Worm (Caenorhabditis elegans) whole organism, young adult: ENCODE data around the gene K07F5.7.

Experiments
- B0035.1 ChIP-seq: sonication (generic microtip); optimal IDR thresholded peaks from 2 replicates; lab custom pipeline; 2016; ENCODE audit warnings: missing genetic modification characterization, mild to moderate bottlenecking, missing compliant biosample characterization, missing genotype, missing genetic modification reagents
- C06A6.2 ChIP-seq: fragments of 200-800 bp; sonication (Bioruptor generic); conservative IDR thresholded peaks from 2 replicates; pipeline ENCODE4 v1.3.6; 2022; ENCODE audit warnings: missing genetic modification characterization, missing compliant biosample characterization
- F23B12.7 ChIP-seq: sonication (generic microtip); optimal IDR thresholded peaks from 2 replicates; lab custom pipeline; 2017; ENCODE audit warnings: missing genetic modification characterization, mild to moderate bottlenecking, missing compliant biosample characterization, antibody characterized with exemption, moderate library complexity; ENCODE audit not compliant: insufficient read depth
- F39B2.1 ChIP-seq: fragments of 200-800 bp; sonication (Bioruptor generic); IDR thresholded peaks from 2 replicates; pipeline ENCODE4 v1.3.6; 2022; ENCODE audit warnings: missing genetic modification reagents, missing genetic modification characterization, missing compliant biosample characterization
- K12H6.12 ChIP-seq: fragments of 200-800 bp; sonication (Bioruptor generic); optimal IDR thresholded peaks from 2 replicates; lab custom pipeline; 2018; ENCODE audit warnings: mild to moderate bottlenecking, missing genetic modification characterization, missing compliant biosample characterization
- Y53F4B.3 ChIP-seq: fragments of 200-800 bp; sonication (Bioruptor generic); IDR thresholded peaks from 2 replicates; pipeline ENCODE4 v1.3.6; 2022; ENCODE audit warnings: missing genetic modification reagents, missing genetic modification characterization, missing compliant biosample characterization
- ZK185.1 ChIP-seq: sonication (generic microtip); optimal IDR thresholded peaks from 2 replicates; lab custom pipeline; 2016; ENCODE audit warnings: mild to moderate bottlenecking, missing genetic modification characterization, missing compliant biosample characterization; ENCODE audit not compliant: poor library complexity, severe bottlenecking
- akir-1 ChIP-seq: fragments of 200-800 bp; sonication (Bioruptor generic); optimal IDR thresholded peaks from 2 replicates; lab custom pipeline; 2018; ENCODE audit warnings: mild to moderate bottlenecking, missing genetic modification characterization, moderate library complexity, missing compliant biosample characterization
- atf-7 ChIP-seq: sonication (generic microtip); optimal IDR thresholded peaks from 2 replicates; lab custom pipeline; 2017; ENCODE audit warnings: mild to moderate bottlenecking, missing genetic modification characterization, missing compliant biosample characterization
- attf-5 ChIP-seq: fragments of 200-800 bp; sonication (Bioruptor generic); optimal IDR thresholded peaks from 2 replicates; lab custom pipeline; 2018; ENCODE audit warnings: mild to moderate bottlenecking, missing genetic modification characterization, missing compliant biosample characterization
- bed-2 ChIP-seq: fragments of 200-800 bp; sonication (Bioruptor generic); IDR thresholded peaks from 2 replicates; pipeline ENCODE4 v1.3.6; 2022; ENCODE audit warnings: missing genetic modification reagents, missing genetic modification characterization, missing compliant biosample characterization
- cebp-1 ChIP-seq, 2 experiments: fragments of 200-800 bp in 1 of 2; sonication (Bioruptor generic) in 1 of 2; sonication (generic microtip) in 1 of 2; IDR thresholded peaks in 1 of 2; optimal IDR thresholded peaks in 1 of 2; 2 replicates each; pipeline versions ENCODE4 v1.3.6 to Lab custom; 2017 to 2022; ENCODE audit warnings: missing compliant biosample characterization in 2 of 2, missing genetic modification characterization in 2 of 2, mild to moderate bottlenecking in 1 of 2, missing genetic modification reagents in 1 of 2, moderate library complexity in 1 of 2
- ceh-58 ChIP-seq: fragments of 200-800 bp; sonication (Bioruptor generic); IDR thresholded peaks from 2 replicates; pipeline ENCODE4 v1.3.6; 2022; ENCODE audit warnings: missing genetic modification characterization, missing compliant biosample characterization
- ceh-79 ChIP-seq: sonication (generic microtip); optimal IDR thresholded peaks from 2 replicates; lab custom pipeline; 2017; ENCODE audit warnings: mild to moderate bottlenecking, missing genetic modification characterization, missing compliant biosample characterization
- ceh-91 ChIP-seq: fragments of 200-800 bp; sonication (Bioruptor generic); IDR thresholded peaks from 2 replicates; pipeline ENCODE4 v1.3.6; 2022; ENCODE audit warnings: missing genetic modification reagents, missing genetic modification characterization, missing compliant biosample characterization
- chd-7 ChIP-seq: sonication (generic microtip); optimal IDR thresholded peaks from 2 replicates; lab custom pipeline; 2016; ENCODE audit warnings: mild to moderate bottlenecking, missing genetic modification characterization, moderate library complexity, missing compliant biosample characterization
- dox-1 ChIP-seq: fragments of 200-800 bp; sonication (Bioruptor generic); IDR thresholded peaks from 2 replicates; pipeline ENCODE4 v1.3.6; 2022; ENCODE audit warnings: missing genetic modification reagents, missing genetic modification characterization, missing compliant biosample characterization
- ekl-4 ChIP-seq: fragments of 200-800 bp; sonication (Bioruptor generic); IDR thresholded peaks from 2 replicates; pipeline ENCODE4 v1.3.6; 2022; ENCODE audit warnings: missing genetic modification reagents, missing genetic modification characterization, missing compliant biosample characterization
- ets-4 ChIP-seq: fragments of 200-800 bp; sonication (Bioruptor generic); optimal IDR thresholded peaks from 2 replicates; lab custom pipeline; 2018; ENCODE audit warnings: mild to moderate bottlenecking, missing genetic modification characterization, missing compliant biosample characterization
- him-1 ChIP-seq: sonication (generic microtip); optimal IDR thresholded peaks from 2 replicates; lab custom pipeline; 2016; ENCODE audit warnings: missing genotype, missing genetic modification reagents, missing genetic modification characterization, missing compliant biosample characterization
- hmg-1.2 ChIP-seq: fragments of 200-800 bp; sonication (Bioruptor generic); IDR thresholded peaks from 2 replicates; pipeline ENCODE4 v1.3.6; 2022; ENCODE audit warnings: missing genetic modification reagents, missing genetic modification characterization, missing compliant biosample characterization
- let-607 ChIP-seq, 2 experiments: fragments of 200-800 bp in 1 of 2; sonication (Bioruptor generic) in 1 of 2; sonication (generic microtip) in 1 of 2; optimal IDR thresholded peaks; 2 replicates each; lab custom pipeline; 2016 to 2018; ENCODE audit warnings: mild to moderate bottlenecking in 2 of 2, missing compliant biosample characterization in 2 of 2, missing genetic modification characterization in 2 of 2, moderate library complexity in 2 of 2, missing genotype in 1 of 2
- lin-40 ChIP-seq: sonication (generic microtip); optimal IDR thresholded peaks from 2 replicates; lab custom pipeline; 2016; ENCODE audit warnings: missing genetic modification characterization, mild to moderate bottlenecking, missing compliant biosample characterization, missing genotype, missing genetic modification reagents
- lsl-1 ChIP-seq: fragments of 200-800 bp; sonication (Bioruptor generic); optimal IDR thresholded peaks from 2 replicates; lab custom pipeline; 2018; ENCODE audit warnings: mild to moderate bottlenecking, missing genetic modification characterization, moderate library complexity, missing compliant biosample characterization
- lsy-27 ChIP-seq: sonication (generic microtip); optimal IDR thresholded peaks from 2 replicates; lab custom pipeline; 2017; ENCODE audit warnings: missing genetic modification characterization, mild to moderate bottlenecking, missing compliant biosample characterization, antibody characterized with exemption, missing genotype, borderline replicate concordance; ENCODE audit not compliant: insufficient read depth
- madf-10 ChIP-seq: sonication (generic microtip); optimal IDR thresholded peaks from 2 replicates; lab custom pipeline; 2016; ENCODE audit warnings: mild to moderate bottlenecking, missing genetic modification characterization, missing compliant biosample characterization
- madf-6 ChIP-seq: fragments of 200-800 bp; sonication (Bioruptor generic); IDR thresholded peaks from 2 replicates; pipeline ENCODE4 v1.3.6; 2022; ENCODE audit warnings: missing genetic modification reagents, missing genetic modification characterization, missing compliant biosample characterization
- mcd-1 ChIP-seq: fragments of 200-800 bp; sonication (Bioruptor generic); IDR thresholded peaks from 2 replicates; pipeline ENCODE4 v1.3.6; 2022; ENCODE audit warnings: missing genetic modification reagents, missing genetic modification characterization, missing compliant biosample characterization
- nfya-1 ChIP-seq: sonication (generic microtip); optimal IDR thresholded peaks from 2 replicates; lab custom pipeline; 2017; ENCODE audit warnings: antibody characterized with exemption, missing compliant biosample characterization, missing genetic modification characterization, borderline replicate concordance; ENCODE audit not compliant: insufficient read depth
- nfyb-1 ChIP-seq: fragments of 200-800 bp; sonication (Bioruptor generic); IDR thresholded peaks from 2 replicates; pipeline ENCODE4 v1.3.6; 2022; ENCODE audit warnings: missing genetic modification reagents, missing genetic modification characterization, missing compliant biosample characterization
- nhr-27 ChIP-seq: fragments of 200-800 bp; sonication (Bioruptor generic); optimal IDR thresholded peaks from 2 replicates; lab custom pipeline; 2018; ENCODE audit warnings: mild to moderate bottlenecking, missing genetic modification characterization, moderate library complexity, missing compliant biosample characterization
- nhr-80 ChIP-seq: sonication (generic microtip); optimal IDR thresholded peaks from 2 replicates; lab custom pipeline; 2016; ENCODE audit warnings: missing genetic modification characterization, missing compliant biosample characterization
- rec-8 ChIP-seq, 2 experiments: sonication (generic microtip); optimal IDR thresholded peaks; 2 replicates each; lab custom pipeline; 2016; ENCODE audit warnings: mild to moderate bottlenecking in 2 of 2, missing genetic modification characterization in 2 of 2, missing genetic modification reagents in 2 of 2, missing genotype in 2 of 2, missing biosample characterization in 1 of 2, missing compliant biosample characterization in 1 of 2, moderate library complexity in 1 of 2
- snpc-1.1 ChIP-seq: sonication (generic microtip); optimal IDR thresholded peaks from 2 replicates; lab custom pipeline; 2017; ENCODE audit warnings: missing genetic modification characterization, mild to moderate bottlenecking, missing compliant biosample characterization, antibody characterized with exemption, moderate library complexity, missing genotype, missing genetic modification reagents; ENCODE audit not compliant: insufficient read depth
- snpc-3.4 ChIP-seq: sonication (generic microtip); optimal IDR thresholded peaks from 2 replicates; lab custom pipeline; 2017; ENCODE audit warnings: missing genetic modification characterization, mild to moderate bottlenecking, missing compliant biosample characterization, antibody characterized with exemption, moderate library complexity, missing genotype, missing genetic modification reagents
- tlf-1 ChIP-seq: fragments of 200-800 bp; sonication (Bioruptor generic); optimal IDR thresholded peaks from 2 replicates; lab custom pipeline; 2018; ENCODE audit warnings: mild to moderate bottlenecking, missing genetic modification characterization, missing compliant biosample characterization
- unc-62 ChIP-seq: fragments of 150-350 bp; optimal IDR thresholded peaks from 2 replicates; lab custom pipeline; 2014; ENCODE audit warnings: missing biosample characterization, missing genetic modification reagents, missing genetic modification characterization
- ztf-22 ChIP-seq: fragments of 200-800 bp; sonication (Bioruptor generic); optimal IDR thresholded peaks from 2 replicates; lab custom pipeline; 2018; ENCODE audit warnings: mild to moderate bottlenecking, missing genetic modification characterization, moderate library complexity, missing compliant biosample characterization

The K07F5.7 gene

DNA sequence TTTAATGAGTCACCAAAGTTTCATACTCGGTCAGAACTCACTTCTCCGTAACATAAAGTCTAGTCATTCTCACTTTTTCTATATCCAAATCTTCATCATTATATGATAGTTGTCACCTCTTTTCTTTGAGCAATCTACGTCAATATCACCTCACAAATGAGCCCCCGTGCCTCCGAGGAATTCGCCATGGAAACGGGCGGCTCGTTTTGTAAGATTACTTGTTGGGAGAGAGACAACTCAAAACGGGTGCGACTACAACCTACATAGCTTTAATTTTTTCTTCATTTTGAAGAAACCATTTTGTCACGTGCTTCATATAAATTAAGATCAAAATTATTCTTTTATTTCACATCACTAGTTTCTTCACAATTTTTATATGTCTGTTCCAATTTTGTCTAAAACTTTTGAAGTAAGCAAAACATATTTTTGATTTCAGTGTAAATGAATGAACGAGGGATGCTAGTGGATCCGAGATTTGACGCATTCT lies 31.0 kb upstream of the K07F5.7 start, which contains the start of gene nhr-4:
nhr-4 (plus strand) TSS at position 437 of the 487 bp plus-strand sequence.
- TF ChIP-seq chd-7 (tag; lab: Kevin White, UChicago), result no peak
- no peak for TF ChIP-seq bed-2
- TF ChIP-seq ceh-79 (tag; lab: Kevin White, UChicago), result no peak
- TF ChIP-seq C06A6.2 (GFP tag; lab: Robert Waterston, UW), result no peak
- no peak for TF ChIP-seq ztf-22 (GFP tag; lab: Kevin White, UChicago)
- no peak for TF ChIP-seq nfya-1
- no peak for TF ChIP-seq lsl-1 (GFP tag; lab: Kevin White, UChicago)
- no peak for TF ChIP-seq Y53F4B.3 (GFP tag; lab: Robert Waterston, UW)
- no peak for TF ChIP-seq B0035.1
- no peak for TF ChIP-seq K12H6.12 (tag; lab: Kevin White, UChicago)
- TF ChIP-seq rec-8 (tag; optimal IDR thresholded peaks at IDR 0.05; lab: Kevin White, UChicago), result no peak
- TF ChIP-seq unc-62 (GFP tag; lab: Kevin White, UChicago), result no peak
- no peak for TF ChIP-seq tlf-1 (GFP tag; lab: Kevin White, UChicago)
- no peak for TF ChIP-seq akir-1 (GFP tag; lab: Kevin White, UChicago)

DNA sequence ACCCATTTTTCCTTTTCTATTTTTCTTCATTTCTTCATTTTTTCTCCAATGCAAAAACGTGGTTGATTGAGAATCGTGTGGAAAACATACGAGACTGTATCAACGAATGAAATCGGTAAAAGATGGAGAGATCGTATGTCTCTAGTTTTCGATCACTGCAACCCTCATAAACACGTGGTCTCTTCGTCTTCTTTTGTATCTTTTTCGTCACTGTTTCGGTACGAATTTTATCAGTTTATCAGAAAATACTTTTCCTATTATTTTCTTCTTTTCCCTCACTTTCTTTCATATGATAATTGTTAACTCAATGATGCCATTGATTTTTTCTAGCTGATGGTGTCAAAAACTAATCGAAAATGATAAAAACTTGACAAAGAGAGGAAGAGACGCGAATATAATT lies 27.7 kb upstream of the K07F5.7 start:
- TF ChIP-seq let-607 (tag; optimal IDR thresholded peaks at IDR 0.05; lab: Kevin White, UChicago) (peak in 1 of 2 experiments; percentile 8), madf-6 (GFP tag; lab: Robert Waterston, UW) (no peak), cebp-1 (GFP tag; IDR thresholded peaks at IDR 0.05; lab: Robert Waterston, UW) (no peak), cebp-1 (tag; optimal IDR thresholded peaks at IDR 0.05; lab: Kevin White, UChicago) (peak; percentile 47), attf-5 (GFP tag; lab: Kevin White, UChicago) (peak; percentile 14), ceh-58 (GFP tag; lab: Robert Waterston, UW) (no peak), ets-4 (no peak), nhr-80 (peak; percentile 89), K12H6.12 (tag; lab: Kevin White, UChicago) (no peak), atf-7 (tag; lab: Kevin White, UChicago) (peak; percentile 0), lin-40 (tag; lab: Kevin White, UChicago) (peak; percentile 52), F23B12.7 (tag; lab: Kevin White, UChicago) (no peak), him-1 (tag; lab: Kevin White, UChicago) (no peak), ekl-4 (GFP tag; lab: Robert Waterston, UW) (no peak), F39B2.1 (GFP tag; lab: Robert Waterston, UW) (no peak), lsy-27 (tag; lab: Kevin White, UChicago) (no peak), nhr-27 (tag; lab: Kevin White, UChicago) (no peak), snpc-1.1 (tag; lab: Kevin White, UChicago) (no peak), ceh-91 (GFP tag; lab: Robert Waterston, UW) (no peak)

DNA sequence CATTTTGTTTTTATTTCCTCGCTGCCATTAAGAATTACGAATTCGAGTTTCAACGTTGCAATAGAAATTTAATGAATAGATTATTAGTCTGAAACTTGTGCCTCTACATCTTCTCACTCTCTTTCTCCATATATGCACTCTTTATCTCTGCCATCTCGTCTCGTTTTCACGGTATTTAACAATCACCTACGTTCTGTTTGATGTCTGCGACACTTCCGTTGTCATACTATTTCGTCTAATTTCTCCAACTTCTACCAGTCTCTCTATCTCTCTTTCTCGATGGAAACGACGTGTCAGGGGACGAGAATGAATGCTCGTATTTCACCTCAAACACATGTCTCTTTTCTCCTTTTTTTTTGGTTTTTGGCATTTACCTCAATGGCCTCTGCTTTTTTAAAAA lies 25.9 kb upstream of the K07F5.7 start:
- TF ChIP-seq ZK185.1 (tag; lab: Kevin White, UChicago), result peak; percentile 36
- no peak for TF ChIP-seq unc-62 (GFP tag; lab: Kevin White, UChicago)
- peak; percentile 51 for TF ChIP-seq attf-5 (GFP tag; lab: Kevin White, UChicago)
- peak; percentile 9 for TF ChIP-seq madf-10 (tag; lab: Kevin White, UChicago)
- TF ChIP-seq lin-40 (tag; lab: Kevin White, UChicago), result peak; percentile 16
- TF ChIP-seq nhr-80, result peak; percentile 53
- no peak for TF ChIP-seq F23B12.7 (tag; lab: Kevin White, UChicago)
- TF ChIP-seq mcd-1 (GFP tag; lab: Robert Waterston, UW), result 0 out of 2 replicates have a peak, but pooled peaks have one; percentile 35
- TF ChIP-seq nfyb-1, result peak; percentile 22; the same call in 1 of the 2 replicates
- 0 out of 2 replicates have a peak, but pooled peaks have one; percentile 21 for TF ChIP-seq dox-1
- TF ChIP-seq snpc-3.4 (tag; lab: Kevin White, UChicago), result no peak
- TF ChIP-seq cebp-1 (GFP tag; IDR thresholded peaks at IDR 0.05; lab: Robert Waterston, UW), result no peak
- TF ChIP-seq cebp-1 (tag; optimal IDR thresholded peaks at IDR 0.05; lab: Kevin White, UChicago), result peak; percentile 61
- TF ChIP-seq hmg-1.2 (GFP tag; lab: Robert Waterston, UW), result peak; percentile 80; the same call in 1 of the 2 replicates
